Fruit fly (Drosophila melanogaster) whole organism, embryonic: ENCODE measurements around the gene CG9166.

Source experiments
- Adf1 ChIP-seq: fragments of 200-800 bp; sonication (Bioruptor generic); IDR thresholded peaks from 2 replicates; pipeline ENCODE4 v1.3.6; 2022; ENCODE audit warnings: missing biosample characterization, missing genetic modification characterization
- Aef1 ChIP-seq: fragments of 200-800 bp; sonication (Bioruptor generic); IDR thresholded peaks from 3 replicates; pipeline ENCODE4 v1.3.6; 2022; ENCODE audit warnings: missing biosample characterization, missing genetic modification characterization
- Bteb2 ChIP-seq: fragments of 200-800 bp; sonication (Bioruptor generic); optimal IDR thresholded peaks from 2 replicates; lab custom pipeline; 2016; ENCODE audit warnings: missing biosample characterization, missing genetic modification characterization
- CG10209 ChIP-seq: fragments of 200-800 bp; sonication (Bioruptor generic); optimal IDR thresholded peaks from 3 replicates; lab custom pipeline; 2017; ENCODE audit warnings: missing biosample characterization, mild to moderate bottlenecking, missing genetic modification characterization, missing genetic modification reagents
- CG10267 ChIP-seq: fragments of 200-800 bp; sonication (Bioruptor generic); optimal IDR thresholded peaks from 2 replicates; lab custom pipeline; 2018; ENCODE audit warnings: missing biosample characterization, mild to moderate bottlenecking, missing genetic modification characterization, moderate library complexity
- CG10274 ChIP-seq: fragments of 200-800 bp; sonication (Bioruptor generic); optimal IDR thresholded peaks from 3 replicates; lab custom pipeline; 2017; ENCODE audit warnings: missing biosample characterization, mild to moderate bottlenecking, missing genetic modification characterization
- CG10366 ChIP-seq: fragments of 200-800 bp; sonication (Bioruptor generic); IDR thresholded peaks from 2 replicates; pipeline ENCODE4 v1.3.6; 2022; ENCODE audit warnings: missing biosample characterization, missing genetic modification characterization
- CG11085 ChIP-seq: fragments of 200-800 bp; sonication (Bioruptor generic); IDR thresholded peaks from 2 replicates; pipeline ENCODE4 v1.3.6; 2022; ENCODE audit warnings: missing biosample characterization, missing genetic modification characterization
- CG12659 ChIP-seq: fragments of 200-800 bp; sonication (Bioruptor generic); optimal IDR thresholded peaks from 3 replicates; lab custom pipeline; 2017; ENCODE audit warnings: mild to moderate bottlenecking, missing biosample characterization, missing genetic modification reagents, missing genetic modification characterization
- CG12744 ChIP-seq: fragments of 200-800 bp; sonication (Bioruptor generic); optimal IDR thresholded peaks from 2 replicates; lab custom pipeline; 2016; ENCODE audit warnings: missing biosample characterization, missing genetic modification characterization
- CG13424 ChIP-seq: fragments of 200-800 bp; sonication (Bioruptor generic); optimal IDR thresholded peaks from 2 replicates; lab custom pipeline; 2019; ENCODE audit warnings: missing biosample characterization, mild to moderate bottlenecking, missing genetic modification characterization, moderate library complexity
- CG15696 ChIP-seq: fragments of 200-800 bp; sonication (Bioruptor generic); optimal IDR thresholded peaks from 2 replicates; lab custom pipeline; 2019; ENCODE audit warnings: missing biosample characterization, mild to moderate bottlenecking, missing genetic modification characterization, moderate library complexity
- CG1647 ChIP-seq: fragments of 200-800 bp; sonication (Bioruptor generic); optimal IDR thresholded peaks from 3 replicates; lab custom pipeline; 2016; ENCODE audit warnings: missing biosample characterization, missing genetic modification characterization
- CG17361 ChIP-seq: fragments of 200-800 bp; sonication (Bioruptor generic); IDR thresholded peaks from 3 replicates; pipeline ENCODE4 v1.3.6; 2022; ENCODE audit warnings: missing biosample characterization, missing genetic modification characterization
- CG17385 ChIP-seq: fragments of 200-800 bp; sonication (Bioruptor generic); optimal IDR thresholded peaks from 3 replicates; lab custom pipeline; 2018; ENCODE audit warnings: missing biosample characterization, mild to moderate bottlenecking, missing genetic modification characterization
- CG18262 ChIP-seq: fragments of 200-800 bp; optimal IDR thresholded peaks from 3 replicates; lab custom pipeline; 2019; ENCODE audit warnings: missing biosample characterization, mild to moderate bottlenecking, missing genetic modification characterization, moderate library complexity
- CG2199 ChIP-seq: fragments of 200-800 bp; sonication (Bioruptor generic); IDR thresholded peaks from 3 replicates; pipeline ENCODE4 v1.3.6; 2022; ENCODE audit warnings: missing biosample characterization, missing genetic modification characterization
- CG2712 ChIP-seq: fragments of 200-800 bp; optimal IDR thresholded peaks from 3 replicates; lab custom pipeline; 2019; ENCODE audit warnings: missing biosample characterization, mild to moderate bottlenecking, missing genetic modification characterization, moderate library complexity
- CG2889 ChIP-seq: fragments of 200-800 bp; sonication (Bioruptor generic); IDR thresholded peaks from 3 replicates; pipeline ENCODE4 v1.3.6; 2022; ENCODE audit warnings: missing biosample characterization, missing genetic modification characterization
- CG30403 ChIP-seq: fragments of 200-800 bp; sonication (Bioruptor generic); optimal IDR thresholded peaks from 3 replicates; lab custom pipeline; 2016; ENCODE audit warnings: missing biosample characterization, missing genetic modification characterization
- CG32532 ChIP-seq: fragments of 200-800 bp; sonication (Bioruptor generic); IDR thresholded peaks from 2 replicates; pipeline ENCODE4 v1.3.6; 2022; ENCODE audit warnings: missing biosample characterization, missing genetic modification characterization
- CG3281 ChIP-seq: fragments of 200-800 bp; sonication (Bioruptor generic); optimal IDR thresholded peaks from 3 replicates; lab custom pipeline; 2017; ENCODE audit warnings: missing biosample characterization, mild to moderate bottlenecking, missing genetic modification characterization
- CG6683 ChIP-seq: fragments of 200-800 bp; sonication (Bioruptor generic); optimal IDR thresholded peaks from 2 replicates; lab custom pipeline; 2017; ENCODE audit warnings: missing biosample characterization, mild to moderate bottlenecking, missing genetic modification characterization, missing genetic modification reagents
- CG7372 ChIP-seq: fragments of 200-800 bp; sonication (Bioruptor generic); IDR thresholded peaks from 2 replicates; pipeline ENCODE4 v1.3.6; 2022; ENCODE audit warnings: missing biosample characterization, missing genetic modification characterization
- CG7839 ChIP-seq: fragments of 200-800 bp; sonication (Bioruptor generic); optimal IDR thresholded peaks from 3 replicates; lab custom pipeline; 2018; ENCODE audit warnings: missing biosample characterization, mild to moderate bottlenecking, missing genetic modification characterization, moderate library complexity
- CG9727 ChIP-seq: fragments of 200-800 bp; sonication (Bioruptor generic); optimal IDR thresholded peaks from 3 replicates; lab custom pipeline; 2017; ENCODE audit warnings: missing biosample characterization, mild to moderate bottlenecking, missing genetic modification characterization
- Dbx ChIP-seq: fragments of 200-800 bp; sonication (Bioruptor generic); IDR thresholded peaks from 3 replicates; pipeline ENCODE4 v1.3.6; 2022; ENCODE audit warnings: missing biosample characterization, missing genetic modification characterization
- Deaf1 ChIP-seq: fragments of 200-800 bp; optimal IDR thresholded peaks from 3 replicates; lab custom pipeline; 2019; ENCODE audit warnings: missing biosample characterization, mild to moderate bottlenecking, missing genetic modification characterization, moderate library complexity
- Ets65A ChIP-seq: fragments of 200-800 bp; sonication (Bioruptor generic); peaks from one replicate; lab custom pipeline; 2016; ENCODE audit warnings: missing biosample characterization, missing genetic modification characterization
- HmgD ChIP-seq: fragments of 200-800 bp; sonication (Bioruptor generic); optimal IDR thresholded peaks from 3 replicates; lab custom pipeline; 2016; ENCODE audit warnings: missing biosample characterization, missing genetic modification characterization
- Hr78 ChIP-seq, 2 experiments: fragments of 200-800 bp in 1 of 2; fragments of >200 bp in 1 of 2; sonication (Bioruptor generic) in 1 of 2; optimal IDR thresholded peaks; 2 replicates each; lab custom pipeline; 2017 to 2019; ENCODE audit warnings: missing biosample characterization in 2 of 2, missing genetic modification characterization in 2 of 2, mild to moderate bottlenecking in 1 of 2, moderate library complexity in 1 of 2
- PHDP ChIP-seq: fragments of 200-800 bp; sonication (Bioruptor generic); optimal IDR thresholded peaks from 3 replicates; lab custom pipeline; 2018; ENCODE audit warnings: missing biosample characterization, mild to moderate bottlenecking, missing genetic modification characterization, moderate library complexity
- Ptx1 ChIP-seq: fragments of 200-800 bp; sonication (Bioruptor generic); IDR thresholded peaks from 2 replicates; pipeline ENCODE4 v1.3.6; 2022; ENCODE audit warnings: missing biosample characterization, missing genetic modification characterization
- Sox100B ChIP-seq: fragments of 200-800 bp; sonication (Bioruptor generic); optimal IDR thresholded peaks from 3 replicates; lab custom pipeline; 2018; ENCODE audit warnings: missing biosample characterization, mild to moderate bottlenecking, missing genetic modification characterization
- Trl ChIP-seq, 3 experiments: fragments of >200 bp in 2 of 3; fragments of 200-800 bp in 1 of 3; sonication (Bioruptor generic) in 1 of 3; optimal IDR thresholded peaks; 2 replicates in 1 of 3; 3 replicates in 2 of 3; lab custom pipeline; 2016 to 2017; ENCODE audit warnings: missing biosample characterization in 1 of 3, missing genetic modification characterization in 1 of 3
- dmrt99B ChIP-seq: fragments of 200-800 bp; sonication (Bioruptor generic); optimal IDR thresholded peaks from 2 replicates; lab custom pipeline; 2018; ENCODE audit warnings: missing biosample characterization, mild to moderate bottlenecking, missing genetic modification characterization, moderate library complexity
- dysf ChIP-seq: fragments of 200-800 bp; sonication (Bioruptor generic); IDR thresholded peaks from 3 replicates; pipeline ENCODE4 v1.3.6; 2022; ENCODE audit warnings: missing biosample characterization, missing genetic modification characterization
- emc ChIP-seq: fragments of 200-800 bp; sonication (Bioruptor generic); optimal IDR thresholded peaks from 2 replicates; lab custom pipeline; 2016; ENCODE audit warnings: missing biosample characterization, missing genetic modification characterization
- grau ChIP-seq: fragments of 200-800 bp; optimal IDR thresholded peaks from 3 replicates; lab custom pipeline; 2019; ENCODE audit warnings: missing biosample characterization, mild to moderate bottlenecking, missing genetic modification characterization, moderate library complexity
- grn ChIP-seq: fragments of 200-800 bp; sonication (Bioruptor generic); optimal IDR thresholded peaks from 3 replicates; lab custom pipeline; 2017; ENCODE audit warnings: missing biosample characterization, missing genetic modification characterization
- ind ChIP-seq: fragments of 200-800 bp; sonication (Bioruptor generic); optimal IDR thresholded peaks from 3 replicates; lab custom pipeline; 2016; ENCODE audit warnings: missing biosample characterization, missing genetic modification characterization
- mirr ChIP-seq: fragments of 200-800 bp; sonication (Bioruptor generic); optimal IDR thresholded peaks from 3 replicates; lab custom pipeline; 2018; ENCODE audit warnings: missing biosample characterization, mild to moderate bottlenecking, missing genetic modification characterization
- phol ChIP-seq: fragments of 200-800 bp; sonication (Bioruptor generic); optimal IDR thresholded peaks from 3 replicates; lab custom pipeline; 2018; ENCODE audit warnings: missing biosample characterization, mild to moderate bottlenecking, missing genetic modification characterization, moderate library complexity
- prd ChIP-seq, 3 experiments: fragments of >200 bp in 2 of 3; fragments of 200-800 bp in 1 of 3; sonication (Bioruptor generic) in 1 of 3; optimal IDR thresholded peaks in 2 of 3; IDR thresholded peaks in 1 of 3; 2 replicates in 2 of 3; 3 replicates in 1 of 3; pipeline versions ENCODE4 v1.3.6 to Lab custom; 2017 to 2022; ENCODE audit warnings: missing biosample characterization in 1 of 3, missing genetic modification characterization in 1 of 3
- scrt ChIP-seq: fragments of 200-800 bp; sonication (Bioruptor generic); optimal IDR thresholded peaks from 2 replicates; lab custom pipeline; 2018; ENCODE audit warnings: missing biosample characterization, mild to moderate bottlenecking, missing genetic modification characterization, moderate library complexity
- sens ChIP-seq: fragments of 200-800 bp; sonication (Bioruptor generic); peaks from one replicate; lab custom pipeline; 2016; ENCODE audit warnings: missing biosample characterization, missing genetic modification characterization
- slbo ChIP-seq: fragments of 200-800 bp; sonication (Bioruptor generic); IDR thresholded peaks from 2 replicates; pipeline ENCODE4 v1.3.6; 2022; ENCODE audit warnings: missing biosample characterization, missing genetic modification characterization
- usp ChIP-seq: fragments of >200 bp; optimal IDR thresholded peaks from 2 replicates; lab custom pipeline; 2017; ENCODE audit warnings: missing biosample characterization, missing genetic modification characterization

The CG9166 gene

DNA sequence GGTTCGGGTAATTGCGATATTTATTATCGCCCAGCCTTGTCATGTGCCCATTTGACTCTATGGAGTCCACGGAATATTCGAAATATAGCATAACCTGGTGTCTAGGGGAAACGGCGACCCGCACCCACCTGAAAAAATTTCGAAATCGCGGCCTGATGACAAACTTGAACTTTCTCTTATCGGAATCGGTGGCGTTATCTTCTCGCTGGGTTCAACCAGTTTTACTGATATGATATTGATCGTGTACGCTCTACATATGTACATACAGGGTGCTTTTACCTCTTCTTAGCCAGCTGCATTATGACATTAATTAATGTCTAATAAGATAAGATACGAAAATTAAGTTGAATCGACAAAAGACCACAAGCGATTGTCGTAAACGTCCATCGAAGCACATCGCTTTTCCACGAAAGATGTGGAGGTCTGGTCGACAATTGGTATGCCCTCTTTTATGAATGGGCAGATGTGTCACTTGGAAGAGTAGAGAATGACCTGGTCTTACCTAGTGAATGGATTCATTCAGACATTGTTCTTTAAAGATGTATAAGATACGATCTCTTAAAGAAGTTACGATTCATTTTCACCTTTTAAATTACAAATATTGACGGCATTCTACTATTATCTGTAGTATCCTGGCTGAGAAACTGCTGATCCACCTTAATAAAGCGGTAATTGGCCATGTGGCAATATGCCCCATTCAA lies 30.5 kb upstream of the CG9166 start:
- TF ChIP-seq Deaf1 = no peak
- TF ChIP-seq CG12744 = no peak
- TF ChIP-seq CG10267 (tag; lab: Kevin White, UChicago) = no peak
- TF ChIP-seq grn (GFP tag; lab: Kevin White, UChicago) = peak; percentile 85
- TF ChIP-seq HmgD (GFP tag; lab: Kevin White, UChicago) = no peak
- peak; percentile 12 for TF ChIP-seq CG17385
- TF ChIP-seq phol (tag; lab: Kevin White, UChicago) = peak; percentile 7
- TF ChIP-seq CG2199 (GFP tag; lab: Robert Waterston, UW) = no peak
- peak; percentile 2 for TF ChIP-seq CG2712 (tag; lab: Kevin White, UChicago)
- TF ChIP-seq usp (GFP tag; lab: Kevin White, UChicago) = no peak
- TF ChIP-seq Trl (optimal IDR thresholded peaks at IDR 0.05; lab: Kevin White, UChicago) = no peak
- no peak for TF ChIP-seq Trl (GFP tag; optimal IDR thresholded peaks at IDR 0.05; lab: Kevin White, UChicago)
- TF ChIP-seq emc = no peak
- TF ChIP-seq CG30403 = peak; percentile 28
- TF ChIP-seq sens (GFP tag; lab: Kevin White, UChicago) = peak; percentile 31
- no peak for TF ChIP-seq CG15696 (tag; lab: Kevin White, UChicago)
- peak; percentile 14 for TF ChIP-seq CG10209
- peak; percentile 24 for TF ChIP-seq CG1647 (GFP tag; lab: Kevin White, UChicago)
- no peak; the same call in 1 of the 2 replicates for TF ChIP-seq CG32532 (GFP tag; lab: Robert Waterston, UW)
- TF ChIP-seq mirr = peak; percentile 48
- 0 out of 3 replicates have a peak, but pooled peaks have one; percentile 11 for TF ChIP-seq CG2889 (GFP tag; lab: Robert Waterston, UW)
- peak; percentile 15 for TF ChIP-seq ind (GFP tag; lab: Kevin White, UChicago)
- peak; percentile 5 for TF ChIP-seq CG13424 (tag; lab: Kevin White, UChicago)
- TF ChIP-seq Sox100B (GFP tag; lab: Kevin White, UChicago) = peak; percentile 7
- TF ChIP-seq Aef1 (GFP tag; lab: Robert Waterston, UW) = peak; percentile 20; the same call in 1 of the 3 replicates
- TF ChIP-seq slbo (GFP tag; lab: Robert Waterston, UW) = peak; percentile 29; the same call in 1 of the 2 replicates
- TF ChIP-seq Ets65A (GFP tag; lab: Kevin White, UChicago) = peak; percentile 31
- peak; percentile 4 for TF ChIP-seq CG9727 (GFP tag; lab: Kevin White, UChicago)
- TF ChIP-seq CG10366 (GFP tag; lab: Robert Waterston, UW) = peak; percentile 46
- no peak for TF ChIP-seq CG6683 (GFP tag; lab: Kevin White, UChicago)
- no peak for TF ChIP-seq prd (optimal IDR thresholded peaks at IDR 0.05; lab: Kevin White, UChicago)
- peak; percentile 14; the same call in 1 of the 3 replicates for TF ChIP-seq prd (GFP tag; IDR thresholded peaks at IDR 0.05; lab: Robert Waterston, UW)
- no peak for TF ChIP-seq CG11085 (GFP tag; lab: Robert Waterston, UW)
- TF ChIP-seq grau = peak; percentile 37
- TF ChIP-seq CG7372 (GFP tag; lab: Robert Waterston, UW) = no peak
- TF ChIP-seq CG17361 (GFP tag; lab: Robert Waterston, UW) = 0 out of 3 replicates have a peak, but pooled peaks have one; percentile 23
- TF ChIP-seq Dbx (GFP tag; lab: Robert Waterston, UW) = 0 out of 3 replicates have a peak, but pooled peaks have one; percentile 24
- TF ChIP-seq PHDP (tag; lab: Kevin White, UChicago) = no peak
- TF ChIP-seq CG3281 = peak; percentile 49
- TF ChIP-seq CG7839 (tag; lab: Kevin White, UChicago) = peak; percentile 38
- TF ChIP-seq CG10274 (GFP tag; lab: Kevin White, UChicago) = peak; percentile 96
- TF ChIP-seq CG18262 (tag; lab: Kevin White, UChicago) = peak; percentile 10
- peak; percentile 3 for TF ChIP-seq CG12659 (GFP tag; lab: Kevin White, UChicago)
- TF ChIP-seq Ptx1 = peak; percentile 33; the same call in 1 of the 2 replicates
- TF ChIP-seq Hr78 (GFP tag; optimal IDR thresholded peaks at IDR 0.05; lab: Kevin White, UChicago) = peak in 1 of 2 experiments; percentile 99
- TF ChIP-seq dysf (GFP tag; lab: Robert Waterston, UW) = peak; percentile 51; the same call in 2 of the 3 replicates
- no peak for TF ChIP-seq Bteb2 (GFP tag; lab: Kevin White, UChicago)
- TF ChIP-seq dmrt99B (tag; lab: Kevin White, UChicago) = peak; percentile 23
- TF ChIP-seq scrt = no peak
- no peak for TF ChIP-seq Adf1 (GFP tag; lab: Robert Waterston, UW)
